Worm (Caenorhabditis elegans) whole organism, late embryonic: ENCODE results near the gene srh-266.

Source experiments
- C38D4.7 ChIP-seq: fragments of 200-800 bp; sonication (Bioruptor generic); optimal IDR thresholded peaks from 2 replicates; lab custom pipeline; 2018; ENCODE audit warnings: mild to moderate bottlenecking, missing genetic modification characterization, moderate library complexity, missing compliant biosample characterization
- K02D7.2 ChIP-seq: sonication (generic microtip); optimal IDR thresholded peaks from 2 replicates; lab custom pipeline; 2017; ENCODE audit warnings: mild to moderate bottlenecking, missing genetic modification characterization, missing compliant biosample characterization
- T23F11.4 ChIP-seq: fragments of 200-800 bp; sonication (Bioruptor generic); optimal IDR thresholded peaks from 2 replicates; lab custom pipeline; 2018; ENCODE audit warnings: mild to moderate bottlenecking, missing genetic modification characterization, missing compliant biosample characterization
- Y22D7AL.16 ChIP-seq: sonication (generic microtip); optimal IDR thresholded peaks from 2 replicates; lab custom pipeline; 2016; ENCODE audit warnings: missing genetic modification characterization, missing compliant biosample characterization
- ceh-18 ChIP-seq: sonication (generic microtip); optimal IDR thresholded peaks from 2 replicates; lab custom pipeline; 2016; ENCODE audit warnings: missing genetic modification characterization, missing compliant biosample characterization
- ceh-19 ChIP-seq: fragments of 200-800 bp; sonication (Bioruptor generic); optimal IDR thresholded peaks from 2 replicates; lab custom pipeline; 2018; ENCODE audit warnings: mild to moderate bottlenecking, missing genetic modification characterization, missing compliant biosample characterization
- ceh-2 ChIP-seq: sonication (generic microtip); optimal IDR thresholded peaks from 2 replicates; lab custom pipeline; 2016; ENCODE audit warnings: missing genotype, missing genetic modification characterization, missing compliant biosample characterization
- ceh-34 ChIP-seq: sonication (generic microtip); optimal IDR thresholded peaks from 2 replicates; lab custom pipeline; 2016; ENCODE audit warnings: mild to moderate bottlenecking, missing genetic modification characterization, missing compliant biosample characterization
- ceh-48 ChIP-seq: sonication (generic microtip); optimal IDR thresholded peaks from 2 replicates; lab custom pipeline; 2016; ENCODE audit warnings: missing genetic modification characterization, inconsistent platforms, missing compliant biosample characterization
- ceh-6 ChIP-seq: fragments of 200-800 bp; sonication (Bioruptor generic); optimal IDR thresholded peaks from 2 replicates; lab custom pipeline; 2018; ENCODE audit warnings: mild to moderate bottlenecking, missing genetic modification characterization, missing compliant biosample characterization
- ceh-9 ChIP-seq: sonication (generic microtip); optimal IDR thresholded peaks from 2 replicates; lab custom pipeline; 2016; ENCODE audit warnings: mild to moderate bottlenecking, missing genetic modification characterization, inconsistent platforms, missing compliant biosample characterization
- dmd-4 ChIP-seq: sonication (generic microtip); optimal IDR thresholded peaks from 2 replicates; lab custom pipeline; 2016; ENCODE audit warnings: borderline replicate concordance, missing genetic modification characterization, missing compliant biosample characterization
- dve-1 ChIP-seq: sonication (generic microtip); optimal IDR thresholded peaks from 2 replicates; lab custom pipeline; 2017; ENCODE audit warnings: antibody characterized with exemption, mild to moderate bottlenecking, missing genetic modification characterization, missing compliant biosample characterization
- ets-4 ChIP-seq: sonication (generic microtip); optimal IDR thresholded peaks from 2 replicates; lab custom pipeline; 2016; ENCODE audit warnings: missing genetic modification characterization, missing compliant biosample characterization
- eyg-1 ChIP-seq: sonication (generic microtip); optimal IDR thresholded peaks from 2 replicates; lab custom pipeline; 2016; ENCODE audit warnings: missing genotype, missing genetic modification characterization, missing compliant biosample characterization
- fax-1 ChIP-seq: sonication (generic microtip); optimal IDR thresholded peaks from 2 replicates; lab custom pipeline; 2016; ENCODE audit warnings: missing genotype, missing genetic modification characterization, missing compliant biosample characterization
- fkh-6 ChIP-seq: sonication (generic microtip); optimal IDR thresholded peaks from 2 replicates; lab custom pipeline; 2016; ENCODE audit warnings: missing genetic modification characterization, missing compliant biosample characterization
- gmeb-2 ChIP-seq: sonication (generic microtip); optimal IDR thresholded peaks from 2 replicates; lab custom pipeline; 2016; ENCODE audit warnings: missing genetic modification characterization, inconsistent platforms, missing compliant biosample characterization
- hlh-13 ChIP-seq: fragments of 200-800 bp; sonication (Bioruptor generic); optimal IDR thresholded peaks from 2 replicates; lab custom pipeline; 2018; ENCODE audit warnings: mild to moderate bottlenecking, missing genetic modification characterization, missing compliant biosample characterization
- hlh-30 ChIP-seq: sonication (generic microtip); optimal IDR thresholded peaks from 2 replicates; lab custom pipeline; 2017; ENCODE audit warnings: antibody characterized with exemption, missing genetic modification characterization, missing compliant biosample characterization; ENCODE audit not compliant: insufficient read depth
- hlh-6 ChIP-seq: sonication (generic microtip); optimal IDR thresholded peaks from 2 replicates; lab custom pipeline; 2016; ENCODE audit warnings: missing genotype, missing genetic modification characterization, missing compliant biosample characterization
- mec-3 ChIP-seq: sonication (generic microtip); optimal IDR thresholded peaks from 2 replicates; lab custom pipeline; 2016; ENCODE audit warnings: borderline replicate concordance, missing genetic modification characterization, missing compliant biosample characterization
- pag-3 ChIP-seq: sonication (generic microtip); optimal IDR thresholded peaks from 2 replicates; lab custom pipeline; 2016; ENCODE audit warnings: missing compliant biosample characterization, missing genetic modification characterization, borderline replicate concordance
- pat-9 ChIP-seq: fragments of 200-800 bp; sonication (Bioruptor generic); optimal IDR thresholded peaks from 2 replicates; lab custom pipeline; 2018; ENCODE audit warnings: mild to moderate bottlenecking, missing genetic modification characterization, moderate library complexity, missing compliant biosample characterization
- pha-2 ChIP-seq: sonication (generic microtip); optimal IDR thresholded peaks from 2 replicates; lab custom pipeline; 2017; ENCODE audit warnings: mild to moderate bottlenecking, missing genetic modification characterization, missing compliant biosample characterization
- pqm-1 ChIP-seq: sonication (generic microtip); optimal IDR thresholded peaks from 2 replicates; lab custom pipeline; 2016; ENCODE audit warnings: missing genetic modification characterization, missing compliant biosample characterization
- pros-1 ChIP-seq: fragments of 150-350 bp; optimal IDR thresholded peaks from 2 replicates; lab custom pipeline; 2014; ENCODE audit warnings: missing biosample characterization, missing genetic modification reagents, missing genetic modification characterization
- rnt-1 ChIP-seq: sonication (generic microtip); optimal IDR thresholded peaks from 2 replicates; lab custom pipeline; 2016; ENCODE audit warnings: missing genetic modification characterization, missing compliant biosample characterization
- sdc-2 ChIP-seq: sonication (generic microtip); optimal IDR thresholded peaks from 2 replicates; lab custom pipeline; 2016; ENCODE audit warnings: missing genotype, missing genetic modification characterization, missing compliant biosample characterization
- sox-2 ChIP-seq: fragments of 200-800 bp; sonication (Bioruptor generic); IDR thresholded peaks from 2 replicates; pipeline ENCODE4 v1.3.6; 2022; ENCODE audit warnings: missing genetic modification reagents, missing genetic modification characterization, missing compliant biosample characterization
- sox-4 ChIP-seq: sonication (generic microtip); optimal IDR thresholded peaks from 2 replicates; lab custom pipeline; 2017; ENCODE audit warnings: mild to moderate bottlenecking, missing genetic modification characterization, inconsistent platforms, missing compliant biosample characterization
- tbx-2 ChIP-seq: sonication (generic microtip); optimal IDR thresholded peaks from 2 replicates; lab custom pipeline; 2016; ENCODE audit warnings: missing genetic modification characterization, missing compliant biosample characterization
- ttx-3 ChIP-seq: sonication (generic microtip); optimal IDR thresholded peaks from 2 replicates; lab custom pipeline; 2016; ENCODE audit warnings: missing genetic modification reagents, missing genetic modification characterization, missing compliant biosample characterization
- unc-55 ChIP-seq: sonication (generic microtip); optimal IDR thresholded peaks from 2 replicates; lab custom pipeline; 2017; ENCODE audit warnings: missing biosample characterization, missing genetic modification reagents, missing genetic modification characterization
- zip-5 ChIP-seq: sonication (generic microtip); optimal IDR thresholded peaks from 2 replicates; lab custom pipeline; 2016; ENCODE audit warnings: missing genetic modification characterization, missing compliant biosample characterization
- ztf-16 ChIP-seq: sonication (generic microtip); optimal IDR thresholded peaks from 2 replicates; lab custom pipeline; 2017; ENCODE audit warnings: missing genetic modification characterization, missing compliant biosample characterization

srh-266 gene

ce11 chrV:646129-646528 is 18.5 kb upstream of the srh-266 start, which contains the start of gene F48G7.12:
TSS of gene F48G7.12 (minus strand) at chrV:646229.
- TF ChIP-seq hlh-30 (no peak), ztf-16 (tag; lab: Kevin White, UChicago) (no peak), pros-1 (tag; lab: Kevin White, UChicago) (no peak), ceh-18 (no peak), hlh-13 (GFP tag; lab: Kevin White, UChicago) (no peak), ceh-2 (no peak), rnt-1 (tag; lab: Kevin White, UChicago) (no peak), ceh-34 (tag; lab: Kevin White, UChicago) (no peak), mec-3 (no peak), unc-55 (no peak), eyg-1 (tag; lab: Kevin White, UChicago) (no peak), ceh-48 (tag; lab: Kevin White, UChicago) (no peak), fkh-6 (tag; lab: Kevin White, UChicago) (no peak), pha-2 (tag; lab: Kevin White, UChicago) (no peak), fax-1 (tag; lab: Kevin White, UChicago) (no peak), pat-9 (tag; lab: Kevin White, UChicago) (no peak), ceh-6 (GFP tag; lab: Kevin White, UChicago) (no peak)

- TF ChIP-seq zip-5 (tag; lab: Kevin White, UChicago) (no peak), ztf-16 (tag; lab: Kevin White, UChicago) (no peak), pqm-1 (tag; lab: Kevin White, UChicago) (no peak), rnt-1 (tag; lab: Kevin White, UChicago) (no peak), gmeb-2 (tag; lab: Kevin White, UChicago) (no peak), ceh-19 (GFP tag; lab: Kevin White, UChicago) (no peak), pag-3 (tag; lab: Kevin White, UChicago) (no peak), ttx-3 (tag; lab: Kevin White, UChicago) (no peak), ets-4 (tag; lab: Kevin White, UChicago) (no peak), T23F11.4 (GFP tag; lab: Kevin White, UChicago) (no peak), K02D7.2 (tag; lab: Kevin White, UChicago) (no peak), ceh-18 (no peak), sox-2 (GFP tag; lab: Robert Waterston, UW) (no peak), fkh-6 (tag; lab: Kevin White, UChicago) (no peak), ceh-9 (tag; lab: Kevin White, UChicago) (no peak), pat-9 (tag; lab: Kevin White, UChicago) (no peak)
- TF ChIP-seq, all 69 proteins: peak for 0
These were observed 17.7 kb upstream of the srh-266 start, which contains the start of gene ugt-42 for ce11 chrV:646888-647287. TSS of gene ugt-42 (plus strand) at chrV:647188.

ce11 chrV:652940-653339 is 11.7 kb upstream of the srh-266 start, which contains the start of gene srj-5:
TSS of gene srj-5 (minus strand) at chrV:653040.
- no peak for TF ChIP-seq dve-1 (tag; lab: Kevin White, UChicago)
- TF ChIP-seq hlh-6 (tag; lab: Kevin White, UChicago): no peak
- no peak for TF ChIP-seq sdc-2

ce11 chrV:654402-654801 is 10.2 kb upstream of the srh-266 start, which contains the start of gene srj-6:
TSS of gene srj-6 (minus strand) at chrV:654502.
- TF ChIP-seq dmd-4 (tag; lab: Kevin White, UChicago): no peak
- no peak for TF ChIP-seq rnt-1 (tag; lab: Kevin White, UChicago)
- no peak for TF ChIP-seq Y22D7AL.16 (tag; lab: Kevin White, UChicago)
- TF ChIP-seq sdc-2: no peak
- no peak for TF ChIP-seq C38D4.7 (GFP tag; lab: Kevin White, UChicago)
- no peak for TF ChIP-seq tbx-2 (tag; lab: Kevin White, UChicago)
- no peak for TF ChIP-seq K02D7.2 (tag; lab: Kevin White, UChicago)
- TF ChIP-seq ttx-3 (tag; lab: Kevin White, UChicago): no peak
- no peak for TF ChIP-seq sox-4 (tag; lab: Kevin White, UChicago)
